Fruit fly (Drosophila melanogaster) whole organism, embryonic: ENCODE measurements around the gene Vha36-3.

Experiments used
- Adf1 ChIP-seq: fragments of 200-800 bp; sonication (Bioruptor generic); IDR thresholded peaks from 2 replicates; pipeline ENCODE4 v1.3.6; 2022; ENCODE audit warnings: missing biosample characterization, missing genetic modification characterization
- Antp ChIP-seq: fragments of 200-800 bp; sonication (Bioruptor generic); optimal IDR thresholded peaks from 3 replicates; lab custom pipeline; 2016; ENCODE audit warnings: missing biosample characterization, missing genetic modification characterization
- Atf3 ChIP-seq: fragments of 200-800 bp; sonication (Bioruptor generic); optimal IDR thresholded peaks from 3 replicates; lab custom pipeline; 2016; ENCODE audit warnings: missing biosample characterization, missing genetic modification characterization
- Blimp-1 ChIP-seq: fragments of 200-800 bp; sonication (Bioruptor generic); optimal IDR thresholded peaks from 3 replicates; lab custom pipeline; 2018; ENCODE audit warnings: missing biosample characterization, missing genetic modification characterization, mild to moderate bottlenecking, moderate library complexity, missing genetic modification reagents
- CG10462 ChIP-seq: fragments of 200-800 bp; sonication (Bioruptor generic); optimal IDR thresholded peaks from 2 replicates; lab custom pipeline; 2016; ENCODE audit warnings: missing biosample characterization, missing genetic modification characterization
- CG10654 ChIP-seq: fragments of 200-800 bp; sonication (Bioruptor generic); optimal IDR thresholded peaks from 2 replicates; lab custom pipeline; 2016; ENCODE audit warnings: missing biosample characterization, missing genetic modification characterization
- CG11560 ChIP-seq: fragments of 200-800 bp; sonication (Bioruptor generic); IDR thresholded peaks from 3 replicates; pipeline ENCODE4 v1.3.6; 2022; ENCODE audit warnings: missing biosample characterization, missing genetic modification characterization
- CG12104 ChIP-seq: fragments of 200-800 bp; sonication (Bioruptor generic); optimal IDR thresholded peaks from 3 replicates; lab custom pipeline; 2016; ENCODE audit warnings: missing biosample characterization, missing genetic modification characterization
- CG12659 ChIP-seq: fragments of 200-800 bp; sonication (Bioruptor generic); optimal IDR thresholded peaks from 3 replicates; lab custom pipeline; 2017; ENCODE audit warnings: mild to moderate bottlenecking, missing biosample characterization, missing genetic modification reagents, missing genetic modification characterization
- CG14050 ChIP-seq: fragments of 200-800 bp; sonication (Bioruptor generic); IDR thresholded peaks from 3 replicates; pipeline ENCODE4 v1.3.6; 2022; ENCODE audit warnings: missing biosample characterization, missing genetic modification characterization
- CG15514 ChIP-seq: fragments of 200-800 bp; sonication (Bioruptor generic); optimal IDR thresholded peaks from 3 replicates; lab custom pipeline; 2017; ENCODE audit warnings: missing biosample characterization, missing genetic modification characterization, mild to moderate bottlenecking, moderate library complexity, missing genetic modification reagents
- CG17359 ChIP-seq: fragments of 200-800 bp; sonication (Bioruptor generic); optimal IDR thresholded peaks from 3 replicates; lab custom pipeline; 2018; ENCODE audit warnings: missing biosample characterization, mild to moderate bottlenecking, missing genetic modification characterization, moderate library complexity
- CG1832 ChIP-seq: fragments of 200-800 bp; sonication (Bioruptor generic); optimal IDR thresholded peaks from 2 replicates; lab custom pipeline; 2017; ENCODE audit warnings: missing biosample characterization, mild to moderate bottlenecking, missing genetic modification characterization, inconsistent platforms
- CG2116 ChIP-seq: fragments of 200-800 bp; sonication (Bioruptor generic); optimal IDR thresholded peaks from 3 replicates; lab custom pipeline; 2018; ENCODE audit warnings: missing biosample characterization, mild to moderate bottlenecking, missing genetic modification characterization
- CG2889 ChIP-seq: fragments of 200-800 bp; sonication (Bioruptor generic); IDR thresholded peaks from 3 replicates; pipeline ENCODE4 v1.3.6; 2022; ENCODE audit warnings: missing biosample characterization, missing genetic modification characterization
- CG30431 ChIP-seq: fragments of 200-800 bp; sonication (Bioruptor generic); optimal IDR thresholded peaks from 2 replicates; lab custom pipeline; 2017; ENCODE audit warnings: missing biosample characterization, missing genetic modification characterization
- CG34422 ChIP-seq: fragments of 200-800 bp; sonication (Bioruptor generic); IDR thresholded peaks from 3 replicates; pipeline ENCODE4 v1.3.6; 2022; ENCODE audit warnings: missing biosample characterization, missing genetic modification characterization
- CG3726 ChIP-seq: fragments of 200-800 bp; sonication (Bioruptor generic); IDR thresholded peaks from 3 replicates; pipeline ENCODE4, ENCODE4 v1.3.6; 2022; ENCODE audit warnings: missing biosample characterization, missing genetic modification characterization
- CG3847 ChIP-seq: fragments of 200-800 bp; sonication (Bioruptor generic); IDR thresholded peaks from 2 replicates; pipeline ENCODE4 v1.3.6; 2022; ENCODE audit warnings: missing biosample characterization, missing genetic modification characterization
- CG4707 ChIP-seq: fragments of 200-800 bp; sonication (Bioruptor generic); optimal IDR thresholded peaks from 2 replicates; lab custom pipeline; 2018; ENCODE audit warnings: missing biosample characterization, mild to moderate bottlenecking, missing genetic modification characterization, moderate library complexity
- CG6654 ChIP-seq: fragments of 200-800 bp; sonication (Bioruptor generic); optimal IDR thresholded peaks from 2 replicates; lab custom pipeline; 2017; ENCODE audit warnings: missing biosample characterization, mild to moderate bottlenecking, missing genetic modification characterization
- CG7372 ChIP-seq: fragments of 200-800 bp; sonication (Bioruptor generic); IDR thresholded peaks from 2 replicates; pipeline ENCODE4 v1.3.6; 2022; ENCODE audit warnings: missing biosample characterization, missing genetic modification characterization
- CG8290 ChIP-seq, 3 experiments: fragments of 200-800 bp; sonication (Bioruptor generic); optimal IDR thresholded peaks; 2 replicates each; lab custom pipeline; 2016 to 2019; ENCODE audit warnings: missing biosample characterization in 3 of 3, missing genetic modification characterization in 3 of 3, mild to moderate bottlenecking in 2 of 3, moderate library complexity in 1 of 3
- CG9437 ChIP-seq: fragments of 200-800 bp; sonication (Bioruptor generic); optimal IDR thresholded peaks from 2 replicates; lab custom pipeline; 2018; ENCODE audit warnings: missing biosample characterization, mild to moderate bottlenecking, missing genetic modification characterization
- CG9817 ChIP-seq: fragments of 200-800 bp; sonication (Bioruptor generic); optimal IDR thresholded peaks from 2 replicates; lab custom pipeline; 2018; ENCODE audit warnings: missing biosample characterization, mild to moderate bottlenecking, missing genetic modification characterization, moderate library complexity
- CG9932 ChIP-seq: fragments of 200-800 bp; sonication (Bioruptor generic); IDR thresholded peaks from 2 replicates; pipeline ENCODE4 v1.3.6; 2022; ENCODE audit warnings: missing biosample characterization, missing genetic modification characterization
- Doc3 ChIP-seq: fragments of 200-800 bp; sonication (Bioruptor generic); IDR thresholded peaks from 3 replicates; pipeline ENCODE4 v1.3.6; 2022; ENCODE audit warnings: missing biosample characterization, missing genetic modification characterization; ENCODE audit not compliant: partially characterized antibody
- Hmr ChIP-seq: fragments of 200-800 bp; sonication (Bioruptor generic); optimal IDR thresholded peaks from 3 replicates; lab custom pipeline; 2017; ENCODE audit warnings: mild to moderate bottlenecking, missing biosample characterization, missing genetic modification reagents, missing genetic modification characterization
- Oaz ChIP-seq: fragments of 200-800 bp; sonication (Bioruptor generic); IDR thresholded peaks from 2 replicates; pipeline ENCODE4 v1.3.6; 2022; ENCODE audit warnings: missing biosample characterization, missing genetic modification characterization
- Rx ChIP-seq: fragments of 200-800 bp; sonication (Bioruptor generic); IDR thresholded peaks from 2 replicates; pipeline ENCODE4 v1.3.6; 2022; ENCODE audit warnings: missing biosample characterization, missing genetic modification characterization
- Taf1 ChIP-seq: fragments of 200-800 bp; sonication (Bioruptor generic); IDR thresholded peaks from 2 replicates; pipeline ENCODE4 v1.3.6; 2022; ENCODE audit warnings: missing biosample characterization, missing genetic modification characterization
- bcd ChIP-seq: fragments of 200-800 bp; sonication (Bioruptor generic); optimal IDR thresholded peaks from 2 replicates; lab custom pipeline; 2017; ENCODE audit warnings: missing biosample characterization, mild to moderate bottlenecking, missing genetic modification characterization
- bsh ChIP-seq, 2 experiments: fragments of 200-800 bp; sonication (Bioruptor generic); optimal IDR thresholded peaks; 2 replicates each; lab custom pipeline; 2017 to 2018; ENCODE audit warnings: mild to moderate bottlenecking in 2 of 2, missing biosample characterization in 2 of 2, missing genetic modification characterization in 2 of 2, moderate library complexity in 1 of 2
- chinmo ChIP-seq: fragments of 200-800 bp; sonication (Bioruptor generic); IDR thresholded peaks from 4 replicates; pipeline ENCODE4 v1.3.6; 2022; ENCODE audit warnings: missing biosample characterization, missing genetic modification characterization; ENCODE audit not compliant: partially characterized antibody
- dan ChIP-seq: fragments of 200-800 bp; sonication (Bioruptor generic); IDR thresholded peaks from 2 replicates; pipeline ENCODE4 v1.3.6; 2022; ENCODE audit warnings: missing biosample characterization, missing genetic modification characterization
- eve ChIP-seq, 2 experiments: fragments of >200 bp; optimal IDR thresholded peaks; 2 replicates each; lab custom pipeline; 2017; ENCODE audit warnings: missing biosample characterization in 2 of 2, missing genetic modification characterization in 2 of 2
- gro ChIP-seq: fragments of 200-800 bp; sonication (Bioruptor generic); optimal IDR thresholded peaks from 2 replicates; lab custom pipeline; 2016; ENCODE audit warnings: missing biosample characterization, missing genetic modification characterization
- hkb ChIP-seq, 2 experiments: fragments of 200-800 bp in 1 of 2; fragments of >200 bp in 1 of 2; sonication (Bioruptor generic) in 1 of 2; IDR thresholded peaks in 1 of 2; optimal IDR thresholded peaks in 1 of 2; 2 replicates each; pipeline versions ENCODE4 v1.3.6 to Lab custom; 2017 to 2022; ENCODE audit warnings: missing biosample characterization in 1 of 2, missing genetic modification characterization in 1 of 2
- ind ChIP-seq: fragments of 200-800 bp; sonication (Bioruptor generic); optimal IDR thresholded peaks from 3 replicates; lab custom pipeline; 2016; ENCODE audit warnings: missing biosample characterization, missing genetic modification characterization
- insv ChIP-seq, 2 experiments: fragments of 200-800 bp; sonication (Bioruptor generic); optimal IDR thresholded peaks; 3 replicates each; lab custom pipeline; 2016 to 2018; ENCODE audit warnings: missing biosample characterization in 2 of 2, missing genetic modification characterization in 2 of 2
- jigr1 ChIP-seq: fragments of 200-800 bp; sonication (Bioruptor generic); IDR thresholded peaks from 3 replicates; pipeline ENCODE4 v1.3.6; 2022; ENCODE audit warnings: missing biosample characterization, missing genetic modification characterization
- jing ChIP-seq: fragments of 200-800 bp; sonication (Bioruptor generic); optimal IDR thresholded peaks from 2 replicates; lab custom pipeline; 2018; ENCODE audit warnings: missing biosample characterization, mild to moderate bottlenecking, missing genetic modification characterization
- org-1 ChIP-seq: fragments of 200-800 bp; sonication (Bioruptor generic); optimal IDR thresholded peaks from 2 replicates; lab custom pipeline; 2017; ENCODE audit warnings: missing biosample characterization, missing genetic modification characterization
- pfk ChIP-seq: fragments of 200-800 bp; sonication (Bioruptor generic); optimal IDR thresholded peaks from 2 replicates; lab custom pipeline; 2018; ENCODE audit warnings: missing biosample characterization, mild to moderate bottlenecking, missing genetic modification characterization, moderate library complexity
- sc ChIP-seq, 3 experiments: fragments of >200 bp in 2 of 3; fragments of 200-800 bp in 1 of 3; sonication (Bioruptor generic) in 1 of 3; optimal IDR thresholded peaks; 2 replicates in 2 of 3; 3 replicates in 1 of 3; lab custom pipeline; 2017; ENCODE audit warnings: mild to moderate bottlenecking in 1 of 3, missing biosample characterization in 1 of 3, missing genetic modification characterization in 1 of 3, missing genetic modification reagents in 1 of 3
- sens ChIP-seq: fragments of 200-800 bp; sonication (Bioruptor generic); peaks from one replicate; lab custom pipeline; 2016; ENCODE audit warnings: missing biosample characterization, missing genetic modification characterization
- sqz ChIP-seq: fragments of 200-800 bp; sonication (Bioruptor generic); optimal IDR thresholded peaks from 3 replicates; lab custom pipeline; 2018; ENCODE audit warnings: missing biosample characterization, mild to moderate bottlenecking, missing genetic modification characterization
- trh ChIP-seq: fragments of 200-800 bp; sonication (Bioruptor generic); optimal IDR thresholded peaks from 2 replicates; lab custom pipeline; 2016; ENCODE audit warnings: missing biosample characterization, missing genetic modification characterization

Gene Vha36-3

dm6 chrX:2589446-2590038, 9.2 kb upstream of the Vha36-3 start (continued):
- TF ChIP-seq CG9437 (GFP tag; lab: Kevin White, UChicago): peak; percentile 70
- TF ChIP-seq CG3847: peak; percentile 94
- peak; percentile 86 for TF ChIP-seq CG14050 (GFP tag; lab: Robert Waterston, UW)
- peak; percentile 87 for TF ChIP-seq jigr1 (GFP tag; lab: Robert Waterston, UW)
- TF ChIP-seq CG34422 (GFP tag; lab: Robert Waterston, UW): peak; percentile 96
- no peak for TF ChIP-seq Doc3 (GFP tag; lab: Robert Waterston, UW)
- TF ChIP-seq ind: peak; percentile 95
- TF ChIP-seq gro (GFP tag; lab: Kevin White, UChicago): peak; percentile 96
- peak; percentile 76 for TF ChIP-seq jing (GFP tag; lab: Kevin White, UChicago)
- TF ChIP-seq CG8290 (GFP tag; optimal IDR thresholded peaks at IDR 0.05; lab: Kevin White, UChicago): peak; percentile 29
- peak in 1 of 2 experiments; percentile 99 for TF ChIP-seq CG8290 (tag; optimal IDR thresholded peaks at IDR 0.05; lab: Kevin White, UChicago)
- TF ChIP-seq CG10654 (GFP tag; lab: Kevin White, UChicago): peak; percentile 87
- TF ChIP-seq chinmo: no peak
- TF ChIP-seq Antp (GFP tag; lab: Kevin White, UChicago): peak; percentile 97
- TF ChIP-seq CG2116 (GFP tag; lab: Kevin White, UChicago): peak; percentile 15
- no peak for TF ChIP-seq CG1832 (GFP tag; lab: Kevin White, UChicago)
- TF ChIP-seq Hmr (GFP tag; lab: Kevin White, UChicago): peak; percentile 96
- peak; percentile 93 for TF ChIP-seq bcd (GFP tag; lab: Kevin White, UChicago)
- peak; percentile 88 for TF ChIP-seq CG11560 (tag; lab: Robert Waterston, UW)
- TF ChIP-seq Rx: peak; percentile 94
- peak; percentile 60 for TF ChIP-seq CG10462
- TF ChIP-seq CG9932 (GFP tag; lab: Robert Waterston, UW): peak; percentile 96
- TF ChIP-seq CG15514 (GFP tag; lab: Kevin White, UChicago): peak; percentile 88
- TF ChIP-seq Oaz (GFP tag; lab: Robert Waterston, UW): peak; percentile 75
- peak; percentile 80 for TF ChIP-seq Adf1 (GFP tag; lab: Robert Waterston, UW)
- peak; percentile 93 for TF ChIP-seq CG12659 (GFP tag; lab: Kevin White, UChicago)
- TF ChIP-seq sc (optimal IDR thresholded peaks at IDR 0.05; lab: Kevin White, UChicago): no peak
- TF ChIP-seq sc (GFP tag; optimal IDR thresholded peaks at IDR 0.05; lab: Kevin White, UChicago): peak; percentile 59
- TF ChIP-seq org-1 (GFP tag; lab: Kevin White, UChicago): peak; percentile 94
- TF ChIP-seq bsh (GFP tag; optimal IDR thresholded peaks at IDR 0.05; lab: Kevin White, UChicago): peak; percentile 51 to 83
- peak; percentile 80 for TF ChIP-seq trh (GFP tag; lab: Kevin White, UChicago)
- TF ChIP-seq CG6654: peak; percentile 72
- peak; percentile 76 for TF ChIP-seq dan
- TF ChIP-seq CG2889 (GFP tag; lab: Robert Waterston, UW): peak; percentile 88
- TF ChIP-seq eve (GFP tag; optimal IDR thresholded peaks at IDR 0.05; lab: Kevin White, UChicago): peak in 1 of 2 experiments; percentile 18
- TF ChIP-seq CG12104 (GFP tag; lab: Kevin White, UChicago): peak; percentile 82
- no peak for TF ChIP-seq pfk (GFP tag; lab: Kevin White, UChicago)
- peak; percentile 90 for TF ChIP-seq CG30431 (GFP tag; lab: Kevin White, UChicago)
- peak; percentile 39 for TF ChIP-seq CG4707 (GFP tag; lab: Kevin White, UChicago)
- TF ChIP-seq insv (GFP tag; optimal IDR thresholded peaks at IDR 0.05; lab: Kevin White, UChicago): peak in 1 of 2 experiments; percentile 22
- peak; percentile 28 for TF ChIP-seq sqz (GFP tag; lab: Kevin White, UChicago)
- TF ChIP-seq sens (GFP tag; lab: Kevin White, UChicago): peak; percentile 96
- peak; percentile 90 for TF ChIP-seq CG7372 (GFP tag; lab: Robert Waterston, UW)
- TF ChIP-seq Blimp-1 (GFP tag; lab: Kevin White, UChicago): peak; percentile 72
- no peak for TF ChIP-seq hkb (optimal IDR thresholded peaks at IDR 0.05; lab: Kevin White, UChicago)
- peak; percentile 91 for TF ChIP-seq hkb (GFP tag; IDR thresholded peaks at IDR 0.05; lab: Robert Waterston, UW)
- TF ChIP-seq CG3726: no peak; the same call in 1 of the 3 replicates
- TF ChIP-seq CG9817 (tag; lab: Kevin White, UChicago): peak; percentile 92
- peak; percentile 92 for TF ChIP-seq CG17359 (tag; lab: Kevin White, UChicago)
- peak; percentile 93 for TF ChIP-seq Taf1 (GFP tag; lab: Robert Waterston, UW)
- peak; percentile 83 for TF ChIP-seq Atf3 (GFP tag; lab: Kevin White, UChicago)
